Worm (Caenorhabditis elegans) whole organism, dauer: ENCODE results near the gene col-155.

ENCODE experiments used
- unc-62 ChIP-seq: sonication (generic microtip); optimal IDR thresholded peaks from 2 replicates; lab custom pipeline; 2017; ENCODE audit warnings: missing biosample characterization, missing genetic modification reagents, missing genetic modification characterization

Gene col-155

ce11 chrV:11389776-11390175 is at the start of gene col-155:
TSS of gene col-155 (minus strand) at chrV:11389876.
- no peak for TF ChIP-seq unc-62 (GFP tag; lab: Kevin White, UChicago)

ce11 chrV:11439202-11439601 is 49.5 kb upstream of the col-155 start:
- TF ChIP-seq unc-62 (GFP tag; lab: Kevin White, UChicago) = no peak

ce11 chrV:11438464-11438863 is 48.8 kb upstream of the col-155 start, which contains the start of gene dmsr-1:
TSS of gene dmsr-1 (plus strand) at chrV:11438764.
- no peak for TF ChIP-seq unc-62 (GFP tag; lab: Kevin White, UChicago)

ce11 chrV:11436407-11436806 is 46.7 kb upstream of the col-155 start:
- no peak for TF ChIP-seq unc-62 (GFP tag; lab: Kevin White, UChicago)

- no peak for TF ChIP-seq unc-62 (GFP tag; lab: Kevin White, UChicago)
These were observed 45.6 kb upstream of the col-155 start for ce11 chrV:11435242-11435641.

ce11 chrV:11430823-11431222 is 41.1 kb upstream of the col-155 start:
- no peak for TF ChIP-seq unc-62 (GFP tag; lab: Kevin White, UChicago)

ce11 chrV:11428728-11429127 is 39.1 kb upstream of the col-155 start:
- no peak for TF ChIP-seq unc-62 (GFP tag; lab: Kevin White, UChicago)

- TF ChIP-seq unc-62 (GFP tag; lab: Kevin White, UChicago) = no peak
These were observed 34.9 kb upstream of the col-155 start, which contains the start of gene T26H10.2 for ce11 chrV:11424565-11424964. TSS of gene T26H10.2 (minus strand) at chrV:11424665.

ce11 chrV:11421605-11422004 is 31.9 kb upstream of the col-155 start, which contains the start of gene des-2:
TSS of gene des-2 (minus strand) at chrV:11421705.
- no peak for TF ChIP-seq unc-62 (GFP tag; lab: Kevin White, UChicago)

ce11 chrV:11415059-11415458 is 25.4 kb upstream of the col-155 start, which contains the start of gene deg-3:
TSS of gene deg-3 (minus strand) at chrV:11415159.
- no peak for TF ChIP-seq unc-62 (GFP tag; lab: Kevin White, UChicago)

- no peak for TF ChIP-seq unc-62 (GFP tag; lab: Kevin White, UChicago)
These were observed 22.4 kb upstream of the col-155 start for ce11 chrV:11412125-11412524.

- no peak for TF ChIP-seq unc-62 (GFP tag; lab: Kevin White, UChicago)
These were observed 21.4 kb upstream of the col-155 start, which contains the start of the genes K03B8.8 and grl-3 for ce11 chrV:11410902-11411561. TSS of gene K03B8.8 (minus strand) at chrV:11411002. TSS of gene grl-3 (plus strand) at chrV:11411511.

- no peak for TF ChIP-seq unc-62 (GFP tag; lab: Kevin White, UChicago)
These were observed 17.6 kb upstream of the col-155 start, which contains the start of gene K03B8.6 for ce11 chrV:11407251-11407650. TSS of gene K03B8.6 (plus strand) at chrV:11407584.

ce11 chrV:11403702-11404101 is 14.0 kb upstream of the col-155 start:
- no peak for TF ChIP-seq unc-62 (GFP tag; lab: Kevin White, UChicago)

ce11 chrV:11403059-11403458 is 13.4 kb upstream of the col-155 start:
- no peak for TF ChIP-seq unc-62 (GFP tag; lab: Kevin White, UChicago)

- TF ChIP-seq unc-62 (GFP tag; lab: Kevin White, UChicago) = no peak
These were observed 12.9 kb upstream of the col-155 start, which contains the start of gene nas-19 for ce11 chrV:11402610-11403009. TSS of gene nas-19 (minus strand) at chrV:11402710.

- TF ChIP-seq unc-62 (GFP tag; lab: Kevin White, UChicago) = no peak
These were observed 8.9 kb upstream of the col-155 start, which contains the start of gene nas-17 for ce11 chrV:11398616-11399015. TSS of gene nas-17 (plus strand) at chrV:11398916.
